Fruit fly (Drosophila melanogaster) whole organism, pupa: Measurements from ENCODE around the gene CG15169.

Source experiments
- CG10348 ChIP-seq: fragments of 200-800 bp; sonication (Bioruptor generic); IDR thresholded peaks from 2 replicates; pipeline ENCODE4 v1.3.6; 2022; ENCODE audit warnings: missing biosample characterization, missing genetic modification characterization
- CG12605 ChIP-seq: fragments of 200-800 bp; sonication (Bioruptor generic); IDR thresholded peaks from 2 replicates; pipeline ENCODE4 v1.3.6; 2022; ENCODE audit warnings: missing biosample characterization, missing genetic modification characterization
- CG13204 ChIP-seq: fragments of 200-800 bp; sonication (Bioruptor generic); optimal IDR thresholded peaks from 2 replicates; lab custom pipeline; 2018; ENCODE audit warnings: missing biosample characterization, mild to moderate bottlenecking, missing genetic modification characterization, moderate library complexity
- CG14655 ChIP-seq: fragments of 200-800 bp; sonication (Bioruptor generic); optimal IDR thresholded peaks from 3 replicates; lab custom pipeline; 2017; ENCODE audit warnings: mild to moderate bottlenecking, missing biosample characterization, missing genetic modification reagents, missing genetic modification characterization
- CG15710 ChIP-seq: fragments of 200-800 bp; sonication (Bioruptor generic); optimal IDR thresholded peaks from 2 replicates; lab custom pipeline; 2018; ENCODE audit warnings: missing biosample characterization, mild to moderate bottlenecking, missing genetic modification characterization, moderate library complexity
- CG17806 ChIP-seq: fragments of 200-800 bp; sonication (Bioruptor generic); optimal IDR thresholded peaks from 2 replicates; lab custom pipeline; 2018; ENCODE audit warnings: missing biosample characterization, mild to moderate bottlenecking, missing genetic modification characterization, moderate library complexity
- CG32121 ChIP-seq: fragments of 200-800 bp; sonication (Bioruptor generic); IDR thresholded peaks from 2 replicates; pipeline ENCODE4 v1.3.6; 2022; ENCODE audit warnings: missing biosample characterization, missing genetic modification characterization
- CG34367 ChIP-seq: fragments of 200-800 bp; sonication (Bioruptor generic); optimal IDR thresholded peaks from 2 replicates; lab custom pipeline; 2018; ENCODE audit warnings: missing biosample characterization, mild to moderate bottlenecking, missing genetic modification characterization
- CG4496 ChIP-seq: fragments of 200-800 bp; sonication (Bioruptor generic); IDR thresholded peaks from 3 replicates; pipeline ENCODE4 v1.3.6; 2022; ENCODE audit warnings: missing biosample characterization, missing genetic modification characterization
- CG8159 ChIP-seq: fragments of 200-800 bp; sonication (Bioruptor generic); optimal IDR thresholded peaks from 3 replicates; lab custom pipeline; 2018; ENCODE audit warnings: missing biosample characterization, mild to moderate bottlenecking, missing genetic modification characterization, moderate library complexity
- CG8301 ChIP-seq: fragments of 200-800 bp; sonication (Bioruptor generic); optimal IDR thresholded peaks from 2 replicates; lab custom pipeline; 2018; ENCODE audit warnings: missing biosample characterization, mild to moderate bottlenecking, missing genetic modification characterization
- CG9948 ChIP-seq: fragments of 200-800 bp; sonication (Bioruptor generic); optimal IDR thresholded peaks from 2 replicates; lab custom pipeline; 2018; ENCODE audit warnings: missing biosample characterization, mild to moderate bottlenecking, missing genetic modification characterization, moderate library complexity
- D1 ChIP-seq: fragments of 200-800 bp; sonication (Bioruptor generic); optimal IDR thresholded peaks from 2 replicates; lab custom pipeline; 2018; ENCODE audit warnings: missing biosample characterization, mild to moderate bottlenecking, missing genetic modification characterization, moderate library complexity
- EcR ChIP-seq: fragments of 200-800 bp; sonication (Bioruptor generic); optimal IDR thresholded peaks from 3 replicates; lab custom pipeline; 2019; ENCODE audit warnings: missing biosample characterization, missing genetic modification characterization, mild to moderate bottlenecking, moderate library complexity, missing genetic modification reagents
- Ets98B ChIP-seq: fragments of 200-800 bp; sonication (Bioruptor generic); IDR thresholded peaks from 2 replicates; pipeline ENCODE4 v1.3.6; 2022; ENCODE audit warnings: missing biosample characterization, missing genetic modification characterization
- Pif1A ChIP-seq: fragments of 200-800 bp; sonication (Bioruptor generic); optimal IDR thresholded peaks from 3 replicates; lab custom pipeline; 2016; ENCODE audit warnings: missing biosample characterization, missing genetic modification characterization
- Pif1B ChIP-seq: fragments of 200-800 bp; sonication (Bioruptor generic); optimal IDR thresholded peaks from 3 replicates; lab custom pipeline; 2016; ENCODE audit warnings: missing biosample characterization, missing genetic modification characterization
- Snoo ChIP-seq: fragments of 200-800 bp; sonication (Bioruptor generic); optimal IDR thresholded peaks from 3 replicates; lab custom pipeline; 2017; ENCODE audit warnings: missing biosample characterization, mild to moderate bottlenecking, missing genetic modification characterization, inconsistent platforms
- fd96Ca ChIP-seq: fragments of 200-800 bp; sonication (Bioruptor generic); IDR thresholded peaks from 3 replicates; pipeline ENCODE4 v1.3.6; 2022; ENCODE audit warnings: missing biosample characterization, missing genetic modification characterization
- gl ChIP-seq: fragments of 200-800 bp; sonication (Bioruptor generic); optimal IDR thresholded peaks from 2 replicates; lab custom pipeline; 2018; ENCODE audit warnings: missing biosample characterization, mild to moderate bottlenecking, missing genetic modification characterization
- rn ChIP-seq: fragments of 200-800 bp; sonication (Bioruptor generic); IDR thresholded peaks from 2 replicates; pipeline ENCODE4 v1.3.6; 2022; ENCODE audit warnings: missing biosample characterization, missing genetic modification characterization

The CG15169 gene

DNA sequence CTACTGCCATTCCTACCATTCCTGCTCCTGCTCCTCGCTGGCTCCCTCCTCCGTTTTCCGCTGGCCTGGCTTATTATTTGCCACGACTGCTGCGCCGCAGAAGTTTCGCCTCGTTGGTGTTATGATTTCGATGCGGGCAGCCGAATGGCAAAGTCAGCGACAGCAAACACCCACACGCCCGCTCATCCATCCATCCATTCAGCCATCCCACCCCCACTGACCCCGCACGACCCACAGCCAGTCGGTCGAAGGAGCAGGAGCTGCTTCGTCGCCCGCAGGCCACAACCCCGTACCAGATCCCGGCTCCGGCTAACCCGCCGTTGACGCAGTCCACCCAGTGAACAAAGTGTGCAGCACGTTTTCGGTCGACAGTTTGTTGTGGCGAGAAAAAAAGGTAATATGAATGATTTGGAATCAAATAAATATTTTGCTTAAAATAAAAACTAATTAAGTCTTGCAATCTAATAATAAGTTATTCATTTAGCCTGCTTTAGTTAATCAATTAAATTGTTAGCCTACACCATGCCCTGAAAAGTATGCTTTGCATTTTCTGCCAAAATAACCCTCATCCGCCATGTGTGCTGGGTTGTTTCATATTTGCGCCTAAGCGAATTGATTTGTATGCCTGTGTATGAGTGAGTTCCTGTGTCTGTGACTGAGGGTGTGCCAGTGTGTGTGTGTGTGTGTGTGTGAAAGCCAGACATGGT, 35.8 kb downstream of the CG15169 start:
- no peak for TF ChIP-seq CG12605 (GFP tag; lab: Robert Waterston, UW)
- TF ChIP-seq CG8301 (tag; lab: Kevin White, UChicago): peak; percentile 55
- TF ChIP-seq fd96Ca: no peak
- TF ChIP-seq CG9948 (tag; lab: Kevin White, UChicago): peak; percentile 65
- TF ChIP-seq CG15710 (tag; lab: Kevin White, UChicago): peak; percentile 79
- TF ChIP-seq Ets98B (GFP tag; lab: Robert Waterston, UW): no peak
- TF ChIP-seq EcR (GFP tag; lab: Kevin White, UChicago): no peak
- TF ChIP-seq Pif1A (GFP tag; lab: Kevin White, UChicago): peak; percentile 52
- no peak for TF ChIP-seq CG10348
- peak; percentile 84 for TF ChIP-seq CG8159 (tag; lab: Kevin White, UChicago)
- TF ChIP-seq rn (GFP tag; lab: Robert Waterston, UW): no peak
- TF ChIP-seq Pif1B (GFP tag; lab: Kevin White, UChicago): peak; percentile 15
- TF ChIP-seq CG4496: no peak
- TF ChIP-seq CG13204: peak; percentile 37
- TF ChIP-seq CG14655: peak; percentile 69
- TF ChIP-seq gl (tag; lab: Kevin White, UChicago): peak; percentile 46
- TF ChIP-seq CG34367 (tag; lab: Kevin White, UChicago): peak; percentile 59
- TF ChIP-seq D1 (tag; lab: Kevin White, UChicago): no peak
- peak; percentile 56 for TF ChIP-seq Snoo (tag; lab: Kevin White, UChicago)
- peak; percentile 66 for TF ChIP-seq CG17806
- no peak for TF ChIP-seq CG32121 (GFP tag; lab: Robert Waterston, UW)
- TF ChIP-seq, all 21 proteins: peak for 12

DNA sequence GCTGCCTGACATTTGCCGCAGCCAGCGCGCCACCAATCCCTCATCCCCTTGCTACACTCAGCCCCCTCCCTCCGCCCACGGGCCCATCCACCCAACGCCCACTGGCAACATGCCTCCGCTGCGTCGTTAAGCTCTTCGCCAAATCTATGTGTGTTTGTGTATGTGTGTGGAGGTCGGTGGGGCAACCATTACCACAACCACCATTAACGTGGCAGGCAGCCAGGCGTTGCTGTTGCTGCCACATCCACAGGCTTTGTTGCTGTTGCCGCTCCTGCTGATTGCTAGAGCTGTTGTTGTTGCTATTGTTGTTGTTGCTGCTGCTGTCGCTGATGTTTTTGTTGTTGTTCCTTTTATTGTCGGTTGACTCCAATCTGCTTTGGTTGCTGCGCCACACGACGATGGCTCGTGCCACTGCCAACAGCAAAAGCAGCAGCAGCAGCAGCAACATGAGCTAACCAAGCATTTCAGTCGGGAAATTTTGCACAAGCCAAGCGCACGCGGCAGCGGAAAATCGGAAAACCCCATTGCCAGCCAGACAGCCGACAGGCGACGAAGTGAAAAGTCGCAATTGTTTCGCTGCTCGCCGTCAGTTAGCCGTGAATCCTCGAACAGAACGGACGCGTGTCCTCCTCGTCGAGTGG, 36.5 kb downstream of the CG15169 start, which contains the start of gene Sidpn:
Gene Sidpn (plus strand): TSS at position 465 of the 641 bp plus-strand sequence.
- TF ChIP-seq CG13204: peak; percentile 78
- no peak for TF ChIP-seq CG12605 (GFP tag; lab: Robert Waterston, UW)

DNA sequence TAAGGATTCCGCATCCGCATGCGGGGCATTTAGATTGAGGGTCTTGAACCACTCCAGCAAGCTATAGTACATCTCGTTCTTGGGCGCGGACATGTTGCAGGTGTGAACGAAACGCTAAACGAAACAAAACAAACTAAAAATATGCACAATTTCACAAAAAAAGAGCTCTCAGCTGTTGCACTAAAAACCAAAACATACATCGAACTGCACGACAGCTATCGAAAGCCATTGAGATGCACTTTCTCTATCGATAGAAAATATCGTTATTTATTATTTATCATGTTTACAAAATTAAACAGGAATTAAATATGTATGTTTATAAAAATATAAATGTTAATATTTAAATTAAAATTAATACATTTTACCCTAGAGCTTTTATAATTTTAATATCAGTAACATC, 42.5 kb downstream of the CG15169 start, which contains the start of gene hook:
Gene hook (minus strand): TSS at position 211 of the 400 bp plus-strand sequence.
- TF ChIP-seq EcR (GFP tag; lab: Kevin White, UChicago) (no peak), CG14655 (no peak), CG34367 (tag; lab: Kevin White, UChicago) (no peak), CG8301 (tag; lab: Kevin White, UChicago) (no peak), CG32121 (GFP tag; lab: Robert Waterston, UW) (no peak), CG9948 (tag; lab: Kevin White, UChicago) (no peak), Ets98B (GFP tag; lab: Robert Waterston, UW) (no peak), CG15710 (tag; lab: Kevin White, UChicago) (no peak), rn (GFP tag; lab: Robert Waterston, UW) (no peak), Snoo (tag; lab: Kevin White, UChicago) (no peak), CG13204 (no peak), CG8159 (tag; lab: Kevin White, UChicago) (no peak), CG12605 (GFP tag; lab: Robert Waterston, UW) (no peak), CG4496 (no peak), CG10348 (no peak), CG17806 (no peak), gl (tag; lab: Kevin White, UChicago) (no peak), D1 (tag; lab: Kevin White, UChicago) (no peak), Pif1A (GFP tag; lab: Kevin White, UChicago) (no peak)

DNA sequence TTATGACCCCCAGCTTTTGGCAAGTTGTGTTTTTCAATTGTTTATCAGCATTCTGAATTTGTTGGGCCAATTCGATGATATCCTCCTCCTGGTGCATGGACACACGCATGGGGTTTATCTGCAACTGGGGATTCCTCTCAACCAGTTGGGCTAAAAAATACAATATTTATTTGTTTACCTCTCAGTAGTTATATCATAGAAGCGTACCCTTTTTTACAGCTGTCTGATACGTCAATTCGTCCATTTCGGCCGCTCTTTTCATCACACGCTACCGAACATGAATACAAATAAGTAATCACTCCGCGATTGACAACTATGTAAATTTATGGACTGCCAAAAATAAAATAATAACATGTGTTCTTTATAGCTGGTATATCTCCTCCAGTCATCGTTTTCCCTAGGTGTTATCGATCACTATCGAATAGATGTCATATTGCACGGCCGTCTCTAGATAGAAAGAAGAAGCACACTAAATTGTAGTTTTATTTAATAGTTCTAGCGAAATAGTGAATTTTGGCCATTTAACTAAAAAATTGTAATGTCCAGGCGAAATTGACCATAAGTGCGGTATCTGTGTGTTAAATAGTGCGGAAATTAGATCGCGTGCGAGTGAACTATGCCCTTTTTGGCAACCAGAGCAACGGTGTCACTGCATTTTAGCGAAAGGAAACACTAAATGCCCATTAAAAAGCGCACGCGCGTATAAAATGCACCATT, 43.6 kb downstream of the CG15169 start, which contains the start of the genes mib2 and CG31800:
Gene mib2 (plus strand): TSS at position 232 of the 717 bp plus-strand sequence.
Gene CG31800 (minus strand): TSS at position 364 of the 717 bp plus-strand sequence.
- TF ChIP-seq CG9948 (tag; lab: Kevin White, UChicago): no peak
- no peak for TF ChIP-seq gl (tag; lab: Kevin White, UChicago)
- no peak for TF ChIP-seq CG12605 (GFP tag; lab: Robert Waterston, UW)
- no peak for TF ChIP-seq Ets98B (GFP tag; lab: Robert Waterston, UW)
- no peak for TF ChIP-seq CG17806
- no peak for TF ChIP-seq D1 (tag; lab: Kevin White, UChicago)
- TF ChIP-seq Snoo (tag; lab: Kevin White, UChicago): no peak
- TF ChIP-seq CG10348: no peak
- TF ChIP-seq fd96Ca: no peak
- no peak for TF ChIP-seq EcR (GFP tag; lab: Kevin White, UChicago)

DNA sequence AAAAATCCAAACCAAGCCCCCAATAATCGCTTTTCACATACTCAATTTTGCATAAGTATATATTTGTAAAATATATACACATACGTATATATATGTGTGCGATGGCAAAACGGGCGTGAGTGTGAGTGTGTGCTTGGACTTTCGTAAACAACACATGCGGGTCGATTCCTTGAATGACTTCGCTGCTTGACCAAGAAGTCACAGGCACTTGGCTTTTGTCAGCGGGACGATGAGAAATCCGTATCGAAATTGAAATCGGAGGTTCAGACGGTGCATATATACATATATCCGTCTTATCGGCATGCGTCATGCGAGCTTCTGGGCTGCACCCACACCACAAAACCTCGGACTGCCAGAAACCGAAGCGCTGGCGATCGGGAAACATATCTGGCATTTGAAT, 44.2 kb downstream of the CG15169 start:
- no peak for TF ChIP-seq gl (tag; lab: Kevin White, UChicago)
- peak; percentile 15 for TF ChIP-seq Pif1B (GFP tag; lab: Kevin White, UChicago)
